Worm (Caenorhabditis elegans): ENCODE measurements around the gene klp-13.

ce11 chrX:5992770-5993169 lies 8.0 kb downstream of the klp-13 start, which contains the start of gene F22F4.5:
- TF ChIP-seq W03F9.2 (tag; optimal IDR thresholded peaks at IDR 0.05) (no peak), him-1 (tag; optimal IDR thresholded peaks at IDR 0.05) (no peak), dao-5 (tag; optimal IDR thresholded peaks at IDR 0.05) (no peak)
